Worm (Caenorhabditis elegans): ENCODE data around the gene C02F5.12.

- no peak for TF ChIP-seq ces-1 (GFP tag; optimal IDR thresholded peaks at IDR 0.05)
- no peak for TF ChIP-seq sox-4 (tag; optimal IDR thresholded peaks at IDR 0.05)
- no peak for TF ChIP-seq egl-27 (tag; optimal IDR thresholded peaks at IDR 0.05)
- no peak for TF ChIP-seq mdl-1 (tag; optimal IDR thresholded peaks at IDR 0.05)
- no peak for TF ChIP-seq snpc-4 (tag; optimal IDR thresholded peaks at IDR 0.05)
- TF ChIP-seq nhr-11 (tag; optimal IDR thresholded peaks at IDR 0.05) = no peak
- TF ChIP-seq zag-1 (tag; optimal IDR thresholded peaks at IDR 0.05) = no peak
- TF ChIP-seq lir-3 (tag; optimal IDR thresholded peaks at IDR 0.05; ENCODE audit: poor library complexity) = no peak
These were observed 48.6 kb upstream of the C02F5.12 start for ce11 chrIII:8291268-8292032.
